Fruit fly (Drosophila melanogaster) whole organism, pupa: ENCODE results near the gene Ptp61F.

Source experiments
- CG10348 ChIP-seq: fragments of 200-800 bp; sonication (Bioruptor generic); IDR thresholded peaks from 2 replicates; pipeline ENCODE4 v1.3.6; 2022; ENCODE audit warnings: missing biosample characterization, missing genetic modification characterization
- CG13204 ChIP-seq: fragments of 200-800 bp; sonication (Bioruptor generic); optimal IDR thresholded peaks from 2 replicates; lab custom pipeline; 2018; ENCODE audit warnings: missing biosample characterization, mild to moderate bottlenecking, missing genetic modification characterization, moderate library complexity
- CG15710 ChIP-seq: fragments of 200-800 bp; sonication (Bioruptor generic); optimal IDR thresholded peaks from 2 replicates; lab custom pipeline; 2018; ENCODE audit warnings: missing biosample characterization, mild to moderate bottlenecking, missing genetic modification characterization, moderate library complexity
- CG32121 ChIP-seq: fragments of 200-800 bp; sonication (Bioruptor generic); IDR thresholded peaks from 2 replicates; pipeline ENCODE4 v1.3.6; 2022; ENCODE audit warnings: missing biosample characterization, missing genetic modification characterization
- CG8159 ChIP-seq: fragments of 200-800 bp; sonication (Bioruptor generic); optimal IDR thresholded peaks from 3 replicates; lab custom pipeline; 2018; ENCODE audit warnings: missing biosample characterization, mild to moderate bottlenecking, missing genetic modification characterization, moderate library complexity
- CG8301 ChIP-seq: fragments of 200-800 bp; sonication (Bioruptor generic); optimal IDR thresholded peaks from 2 replicates; lab custom pipeline; 2018; ENCODE audit warnings: missing biosample characterization, mild to moderate bottlenecking, missing genetic modification characterization
- CG9948 ChIP-seq: fragments of 200-800 bp; sonication (Bioruptor generic); optimal IDR thresholded peaks from 2 replicates; lab custom pipeline; 2018; ENCODE audit warnings: missing biosample characterization, mild to moderate bottlenecking, missing genetic modification characterization, moderate library complexity
- D1 ChIP-seq: fragments of 200-800 bp; sonication (Bioruptor generic); optimal IDR thresholded peaks from 2 replicates; lab custom pipeline; 2018; ENCODE audit warnings: missing biosample characterization, mild to moderate bottlenecking, missing genetic modification characterization, moderate library complexity
- Ets98B ChIP-seq: fragments of 200-800 bp; sonication (Bioruptor generic); IDR thresholded peaks from 2 replicates; pipeline ENCODE4 v1.3.6; 2022; ENCODE audit warnings: missing biosample characterization, missing genetic modification characterization
- Pif1B ChIP-seq: fragments of 200-800 bp; sonication (Bioruptor generic); optimal IDR thresholded peaks from 3 replicates; lab custom pipeline; 2016; ENCODE audit warnings: missing biosample characterization, missing genetic modification characterization
- fd96Ca ChIP-seq: fragments of 200-800 bp; sonication (Bioruptor generic); IDR thresholded peaks from 3 replicates; pipeline ENCODE4 v1.3.6; 2022; ENCODE audit warnings: missing biosample characterization, missing genetic modification characterization
- gl ChIP-seq: fragments of 200-800 bp; sonication (Bioruptor generic); optimal IDR thresholded peaks from 2 replicates; lab custom pipeline; 2018; ENCODE audit warnings: missing biosample characterization, mild to moderate bottlenecking, missing genetic modification characterization
- rn ChIP-seq: fragments of 200-800 bp; sonication (Bioruptor generic); IDR thresholded peaks from 2 replicates; pipeline ENCODE4 v1.3.6; 2022; ENCODE audit warnings: missing biosample characterization, missing genetic modification characterization

- TF ChIP-seq CG13204 (no peak), gl (no peak), fd96Ca (GFP tag; lab: Robert Waterston, UW) (0 out of 3 replicates have a peak, but pooled peaks have one; percentile 7), CG15710 (tag; lab: Kevin White, UChicago) (peak; percentile 9), Pif1B (no peak), D1 (tag; lab: Kevin White, UChicago) (no peak), CG9948 (tag; lab: Kevin White, UChicago) (peak; percentile 14), CG32121 (GFP tag; lab: Robert Waterston, UW) (no peak), rn (GFP tag; lab: Robert Waterston, UW) (no peak), CG10348 (GFP tag; lab: Robert Waterston, UW) (no peak), CG8159 (tag; lab: Kevin White, UChicago) (no peak), CG8301 (no peak), Ets98B (GFP tag; lab: Robert Waterston, UW) (no peak)
Measured at dm6 chr3L:1323136-1323535, 151.9 kb downstream of the Ptp61F start.
